Worm (Caenorhabditis elegans) whole organism, mixed stage, embryonic: Measurements from ENCODE around the gene btb-17.
"Not testable (repeated sequence)": the region's sequence is repeated elsewhere in the genome, so short reads cannot be mapped to it uniquely, and the experiment has no call there.

Source experiments
- blmp-1 ChIP-seq: fragments of 150-350 bp; optimal IDR thresholded peaks from 2 replicates; lab custom pipeline; 2014; ENCODE audit warnings: missing biosample characterization, missing genetic modification characterization
- ceh-43 ChIP-seq: fragments of 200-800 bp; sonication (Bioruptor generic); optimal IDR thresholded peaks from 2 replicates; lab custom pipeline; 2018; ENCODE audit warnings: mild to moderate bottlenecking, missing genetic modification characterization, moderate library complexity, missing compliant biosample characterization
- lin-13 ChIP-seq: fragments of 150-350 bp; optimal IDR thresholded peaks from 2 replicates; lab custom pipeline; 2014; ENCODE audit warnings: missing biosample characterization, missing genetic modification characterization
- mab-5 ChIP-seq: fragments of 150-350 bp; optimal IDR thresholded peaks from 2 replicates; lab custom pipeline; 2014; ENCODE audit warnings: missing biosample characterization, missing genetic modification characterization
- mep-1 ChIP-seq: fragments of 150-350 bp; optimal IDR thresholded peaks from 2 replicates; lab custom pipeline; 2017; ENCODE audit warnings: missing biosample characterization, missing genetic modification reagents, missing genetic modification characterization, inconsistent platforms
- nhr-12 ChIP-seq: fragments of 150-350 bp; optimal IDR thresholded peaks from 2 replicates; lab custom pipeline; 2014; ENCODE audit warnings: missing biosample characterization, missing genetic modification characterization
- nhr-237 ChIP-seq: fragments of 150-350 bp; optimal IDR thresholded peaks from 2 replicates; lab custom pipeline; 2014; ENCODE audit warnings: missing biosample characterization, missing genetic modification characterization
- nhr-28 ChIP-seq: fragments of 150-350 bp; optimal IDR thresholded peaks from 2 replicates; lab custom pipeline; 2014; ENCODE audit warnings: missing biosample characterization, missing genetic modification characterization
- nhr-76 ChIP-seq: sonication (generic microtip); optimal IDR thresholded peaks from 2 replicates; lab custom pipeline; 2017; ENCODE audit warnings: missing biosample characterization, missing genetic modification characterization
- pha-4 ChIP-seq: fragments of 150-350 bp; optimal IDR thresholded peaks from 2 replicates; lab custom pipeline; 2018; ENCODE audit warnings: missing biosample characterization, missing genetic modification reagents, missing genetic modification characterization
- sem-2 ChIP-seq: fragments of 200-800 bp; sonication (Bioruptor generic); optimal IDR thresholded peaks from 2 replicates; lab custom pipeline; 2018; ENCODE audit warnings: mild to moderate bottlenecking, missing genetic modification characterization, missing compliant biosample characterization
- snpc-4 ChIP-seq: fragments of 150-350 bp; optimal IDR thresholded peaks from 2 replicates; lab custom pipeline; 2014; ENCODE audit warnings: missing biosample characterization, missing genetic modification characterization
- ztf-11 ChIP-seq: fragments of 150-350 bp; optimal IDR thresholded peaks from 2 replicates; lab custom pipeline; 2014; ENCODE audit warnings: missing biosample characterization, missing genetic modification characterization

- TF ChIP-seq ztf-11 (tag; lab: Kevin White, UChicago); sem-2 (GFP tag; lab: Kevin White, UChicago); nhr-28; mep-1 (tag; lab: Kevin White, UChicago); mab-5 (tag; lab: Kevin White, UChicago); nhr-237 (tag; lab: Kevin White, UChicago); ceh-43; blmp-1 (tag; lab: Kevin White, UChicago); snpc-4 (tag; lab: Kevin White, UChicago); nhr-76 (tag; lab: Kevin White, UChicago); lin-13 (tag; lab: Kevin White, UChicago); nhr-12; pha-4 (tag; lab: Kevin White, UChicago): not testable (repeated sequence)
Observed at ce11 chrII:3290544-3290943, 4.7 kb upstream of the btb-17 start, which contains the start of gene F39E9.14.
